Worm (Caenorhabditis elegans) whole organism, dauer: Measurements from ENCODE around the gene mex-6.

ENCODE experiments used
- unc-62 ChIP-seq: sonication (generic microtip); optimal IDR thresholded peaks from 2 replicates; lab custom pipeline; 2017; ENCODE audit warnings: missing biosample characterization, missing genetic modification reagents, missing genetic modification characterization

The mex-6 gene

ce11 chrII:9523539-9524224 lies at the start of gene mex-6:
Gene mex-6 (plus strand): TSS chrII:9524174.
- TF ChIP-seq unc-62 (GFP tag; lab: Kevin White, UChicago): no peak

DNA sequence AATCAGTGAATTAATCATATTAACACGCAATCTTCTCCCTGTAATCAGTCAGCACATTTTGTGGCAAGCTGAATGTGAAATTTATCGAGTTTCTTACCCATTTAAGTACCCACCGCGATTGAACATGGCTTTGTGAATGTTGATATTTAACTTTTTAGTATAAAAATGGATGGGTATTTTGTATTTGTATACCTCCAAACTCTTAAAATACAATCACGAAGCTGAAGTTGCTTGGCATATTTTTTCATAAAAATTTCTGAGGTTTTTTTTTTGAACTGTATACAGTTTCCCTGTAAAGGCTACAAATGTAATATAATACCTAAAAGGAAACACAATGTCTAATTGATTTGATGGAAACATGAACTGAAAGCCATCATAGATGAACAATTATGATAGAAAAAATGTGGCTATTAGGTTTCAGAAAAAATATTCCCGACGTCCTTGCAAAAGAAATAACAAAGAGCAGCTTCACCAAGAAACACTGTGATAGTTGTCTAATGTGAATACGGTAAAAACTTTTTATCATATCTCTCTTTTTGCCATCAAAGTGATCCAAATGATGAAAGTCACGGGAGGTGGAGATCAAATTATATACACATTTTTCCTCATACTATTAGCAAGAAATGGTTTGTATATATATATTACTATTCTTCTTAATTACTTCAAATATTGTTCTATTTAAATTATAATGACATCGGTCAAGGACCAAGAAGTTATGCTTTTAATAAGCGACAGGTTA lies 49.4 kb upstream of the mex-6 start, which contains the start of the genes chil-25 and chil-26:
Gene chil-25 (minus strand): TSS at position 101 of the 739 bp plus-strand sequence.
Gene chil-26 (plus strand): TSS at position 689 of the 739 bp plus-strand sequence.
- no peak for TF ChIP-seq unc-62 (GFP tag; lab: Kevin White, UChicago)

DNA sequence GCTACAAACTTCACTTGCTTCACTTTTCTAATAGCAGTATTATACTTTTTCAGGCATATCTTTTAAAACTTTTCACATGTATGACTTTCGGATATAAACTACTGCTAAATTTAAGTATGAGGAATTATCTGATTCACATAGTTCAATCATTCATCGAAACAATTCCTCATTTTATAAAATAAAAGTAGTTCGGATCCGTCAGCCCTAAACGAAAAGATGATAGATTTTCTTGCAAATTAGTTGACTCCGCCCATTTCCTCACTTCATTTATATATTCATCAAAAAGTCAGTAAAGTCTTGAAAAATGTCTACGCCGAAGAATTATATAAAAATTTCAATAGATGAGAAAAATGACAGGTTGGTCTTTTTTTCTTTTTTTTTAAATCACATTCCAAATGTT lies 46.4 kb upstream of the mex-6 start, which contains the start of gene chil-27:
Gene chil-27 (plus strand): TSS at position 301 of the 400 bp plus-strand sequence.
- no peak for TF ChIP-seq unc-62 (GFP tag; lab: Kevin White, UChicago)

DNA sequence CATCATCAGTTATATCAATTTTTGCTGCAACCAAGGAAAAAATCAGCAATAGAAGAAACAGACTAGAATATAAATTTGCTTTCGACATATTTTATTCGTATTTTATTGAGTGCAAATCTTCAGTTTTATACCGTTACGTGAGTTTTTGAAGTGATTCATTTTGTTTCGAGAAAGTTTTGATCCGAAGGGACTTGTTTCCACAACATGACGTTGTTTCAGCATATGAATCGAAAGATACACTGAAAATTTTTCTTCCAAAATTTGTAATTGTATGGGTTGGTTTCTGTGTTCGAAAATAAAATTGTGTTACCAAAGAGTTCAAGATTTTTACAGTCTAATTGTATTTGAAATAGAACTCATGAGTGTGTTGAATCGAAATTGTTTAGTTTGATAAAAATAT lies 44.0 kb upstream of the mex-6 start, which contains the start of gene T19H5.7:
Gene T19H5.7 (minus strand): TSS at position 101 of the 400 bp plus-strand sequence.
- no peak for TF ChIP-seq unc-62 (GFP tag; lab: Kevin White, UChicago)

- TF ChIP-seq unc-62 (GFP tag; lab: Kevin White, UChicago): no peak
These were observed 42.5 kb upstream of the mex-6 start for ce11 chrII:9481427-9481826.

ce11 chrII:9482529-9482928 lies 41.4 kb upstream of the mex-6 start:
- TF ChIP-seq unc-62 (GFP tag; lab: Kevin White, UChicago): no peak

ce11 chrII:9483342-9483741 lies 40.6 kb upstream of the mex-6 start:
- TF ChIP-seq unc-62 (GFP tag; lab: Kevin White, UChicago): no peak

DNA sequence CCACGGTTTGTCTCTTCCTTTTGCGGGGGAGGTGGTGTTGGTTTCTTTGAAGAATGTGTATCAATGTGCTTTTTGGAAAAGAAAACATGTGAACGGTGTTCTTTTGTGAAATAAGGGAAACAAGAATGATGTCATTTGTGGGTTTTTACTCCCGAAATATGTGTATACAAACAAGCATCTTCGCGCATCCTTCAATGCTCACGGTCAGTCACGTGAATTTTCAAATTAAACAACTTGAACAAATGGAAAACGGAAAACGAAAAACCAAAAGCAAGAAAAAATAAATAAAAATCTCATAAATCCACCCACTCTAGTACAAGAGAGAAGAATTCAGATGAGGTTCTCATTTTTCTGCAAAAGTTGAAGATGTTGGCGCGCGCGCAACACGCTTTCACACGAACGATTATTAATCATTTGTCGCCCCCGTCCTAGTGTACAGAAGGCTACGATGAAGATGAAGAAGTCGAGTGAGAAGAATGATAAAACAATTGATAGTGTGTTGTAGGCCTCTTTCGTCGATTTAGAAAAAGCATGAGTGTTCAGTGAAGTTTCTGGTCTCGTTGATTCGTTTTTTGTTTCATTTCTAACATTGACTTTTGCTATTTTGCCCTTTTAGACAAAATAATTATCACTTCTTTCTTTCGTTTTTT lies 38.8 kb upstream of the mex-6 start:
- no peak for TF ChIP-seq unc-62 (GFP tag; lab: Kevin White, UChicago)

ce11 chrII:9487337-9487950 lies 36.5 kb upstream of the mex-6 start, which contains the start of gene T19H5.4:
Gene T19H5.4 (minus strand): TSS chrII:9487387.
- no peak for TF ChIP-seq unc-62 (GFP tag; lab: Kevin White, UChicago)

- no peak for TF ChIP-seq unc-62 (GFP tag; lab: Kevin White, UChicago)
These were observed 34.1 kb upstream of the mex-6 start for ce11 chrII:9489922-9490321.

- TF ChIP-seq unc-62 (GFP tag; lab: Kevin White, UChicago): no peak
These were observed 33.4 kb upstream of the mex-6 start for ce11 chrII:9490589-9490988.

- no peak for TF ChIP-seq unc-62 (GFP tag; lab: Kevin White, UChicago)
These were observed 32.9 kb upstream of the mex-6 start for ce11 chrII:9491045-9491444.

DNA sequence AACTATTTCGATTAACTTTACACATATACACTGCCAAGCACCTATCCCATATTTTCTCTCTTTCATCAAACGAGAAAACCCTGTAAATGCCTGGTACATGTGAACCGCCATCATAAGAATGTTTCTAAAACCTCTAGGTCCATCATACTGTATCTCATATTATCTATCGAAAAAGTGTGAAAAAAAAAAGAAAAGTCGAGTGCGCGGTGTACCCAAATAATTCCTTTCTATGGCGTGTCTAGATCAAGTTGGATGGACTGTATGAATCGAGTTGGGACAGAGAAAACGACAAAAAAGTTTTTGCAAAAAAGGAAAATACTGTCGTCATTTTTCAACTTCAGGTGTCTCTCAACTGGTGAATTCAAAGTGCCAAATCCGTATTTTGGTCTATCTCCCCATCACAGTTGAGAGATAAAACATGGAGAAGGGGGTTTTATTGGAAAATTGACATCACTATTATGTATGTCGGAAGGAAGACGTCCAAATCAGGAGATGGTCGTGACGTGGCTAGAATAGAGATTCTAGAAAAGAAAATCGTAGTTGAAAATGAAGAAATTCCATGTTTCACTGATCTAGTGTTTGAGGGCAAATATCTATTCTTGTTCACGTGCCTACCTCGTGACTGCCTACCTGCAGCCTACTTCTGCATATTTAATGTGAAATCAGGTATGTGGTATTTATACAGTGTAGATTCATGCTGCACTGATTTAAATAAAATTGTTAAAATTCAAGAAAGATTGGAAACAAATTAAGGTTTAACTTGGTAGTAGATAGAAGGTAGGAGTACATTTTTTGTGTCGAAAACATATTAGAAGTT lies 30.5 kb upstream of the mex-6 start:
- TF ChIP-seq unc-62 (GFP tag; lab: Kevin White, UChicago): no peak

DNA sequence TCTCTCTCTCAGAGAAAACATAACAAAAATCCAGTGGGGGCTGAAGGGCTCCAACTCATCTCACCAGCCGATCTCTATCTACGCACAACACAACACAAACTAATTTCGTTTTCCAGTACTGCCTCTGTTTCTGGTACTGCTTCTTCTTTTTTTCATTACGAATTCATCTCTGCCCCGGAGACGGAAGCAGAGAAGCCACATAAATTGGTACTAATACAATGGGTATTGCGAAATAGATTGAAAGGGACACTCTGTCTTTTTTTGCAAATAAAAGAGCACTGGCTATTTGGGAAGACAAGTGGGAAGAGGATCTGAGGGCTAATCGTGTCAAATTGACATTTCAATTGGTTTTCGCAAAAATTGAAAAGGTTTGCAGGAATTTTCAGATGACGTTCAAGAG lies 26.7 kb upstream of the mex-6 start:
- TF ChIP-seq unc-62 (GFP tag; lab: Kevin White, UChicago): no peak

DNA sequence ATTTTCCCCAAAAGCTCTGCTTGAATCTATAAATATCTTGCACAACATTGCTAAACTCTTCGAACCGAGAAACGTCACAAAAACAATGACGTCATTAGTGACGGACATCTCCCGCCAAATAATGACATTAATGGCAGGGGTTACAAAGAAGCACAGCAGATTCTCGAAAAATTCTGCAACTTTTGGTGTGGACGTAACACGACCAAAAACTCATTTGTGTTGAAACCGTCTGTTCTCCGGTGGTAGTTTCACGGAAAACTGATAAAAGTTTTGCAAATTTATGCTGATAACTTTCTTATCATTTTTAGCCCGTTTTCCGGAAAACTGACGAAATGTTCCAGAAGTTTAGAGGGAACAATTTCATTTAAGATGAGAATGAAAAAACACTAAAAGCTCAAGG lies 25.4 kb upstream of the mex-6 start:
- TF ChIP-seq unc-62 (GFP tag; lab: Kevin White, UChicago): no peak
